Fruit fly (Drosophila melanogaster) whole organism, embryonic: ENCODE measurements around the gene Atox1.

Experiments used
- CG10543 ChIP-seq: fragments of 200-800 bp; sonication (Bioruptor generic); optimal IDR thresholded peaks from 3 replicates; lab custom pipeline; 2017; ENCODE audit warnings: missing biosample characterization, mild to moderate bottlenecking, missing genetic modification characterization, moderate library complexity
- CG13123 ChIP-seq: fragments of 200-800 bp; sonication (Bioruptor generic); optimal IDR thresholded peaks from 2 replicates; lab custom pipeline; 2016; ENCODE audit warnings: missing biosample characterization, missing genetic modification characterization
- Rx ChIP-seq: fragments of 200-800 bp; sonication (Bioruptor generic); IDR thresholded peaks from 2 replicates; pipeline ENCODE4 v1.3.6; 2022; ENCODE audit warnings: missing biosample characterization, missing genetic modification characterization
- ro ChIP-seq: fragments of 200-800 bp; sonication (Bioruptor generic); IDR thresholded peaks from 2 replicates; pipeline ENCODE4 v1.3.6; 2022; ENCODE audit warnings: missing biosample characterization, missing genetic modification characterization

dm6 chr3L:21625547-21625946 lies 15.2 kb upstream of the Atox1 start, which contains the start of the genes CG7166 and Alg11:
- TF ChIP-seq CG10543 (GFP tag; lab: Kevin White, UChicago) (no peak), ro (GFP tag; lab: Robert Waterston, UW) (no peak), Rx (no peak), CG13123 (GFP tag; lab: Kevin White, UChicago) (no peak)
